Worm (Caenorhabditis elegans): ENCODE data around the gene srv-11.

- TF ChIP-seq him-1 (tag; optimal IDR thresholded peaks at IDR 0.05) (no peak), W03F9.2 (tag; optimal IDR thresholded peaks at IDR 0.05) (no peak), dao-5 (tag; optimal IDR thresholded peaks at IDR 0.05) (no peak)
Measured at ce11 chrIV:16178433-16178832, 43.0 kb downstream of the srv-11 start.
